Worm (Caenorhabditis elegans) whole organism, mixed stage, embryonic: Measurements from ENCODE around the gene glr-5.

Experiments used
- blmp-1 ChIP-seq: fragments of 150-350 bp; optimal IDR thresholded peaks from 2 replicates; lab custom pipeline; 2014; ENCODE audit warnings: missing biosample characterization, missing genetic modification characterization
- ces-1 ChIP-seq: fragments of 150-350 bp; optimal IDR thresholded peaks from 2 replicates; lab custom pipeline; 2014; ENCODE audit warnings: missing biosample characterization, missing genetic modification reagents, missing genetic modification characterization
- elt-3 ChIP-seq: fragments of 150-350 bp; optimal IDR thresholded peaks from 2 replicates; lab custom pipeline; 2014; ENCODE audit warnings: missing biosample characterization, missing genetic modification characterization
- lsy-2 ChIP-seq: fragments of 150-350 bp; optimal IDR thresholded peaks from 2 replicates; lab custom pipeline; 2014; ENCODE audit warnings: missing biosample characterization, missing genetic modification characterization
- nhr-12 ChIP-seq: fragments of 150-350 bp; optimal IDR thresholded peaks from 2 replicates; lab custom pipeline; 2014; ENCODE audit warnings: missing biosample characterization, missing genetic modification characterization
- nhr-237 ChIP-seq: fragments of 150-350 bp; optimal IDR thresholded peaks from 2 replicates; lab custom pipeline; 2014; ENCODE audit warnings: missing biosample characterization, missing genetic modification characterization
- sptf-1 ChIP-seq: sonication (generic microtip); optimal IDR thresholded peaks from 2 replicates; lab custom pipeline; 2017; ENCODE audit warnings: mild to moderate bottlenecking, missing genetic modification characterization, moderate library complexity, missing compliant biosample characterization
- unc-39 ChIP-seq: fragments of 150-350 bp; optimal IDR thresholded peaks from 2 replicates; lab custom pipeline; 2014; ENCODE audit warnings: missing biosample characterization, missing genetic modification characterization
- ztf-11 ChIP-seq: fragments of 150-350 bp; optimal IDR thresholded peaks from 2 replicates; lab custom pipeline; 2014; ENCODE audit warnings: missing biosample characterization, missing genetic modification characterization

DNA sequence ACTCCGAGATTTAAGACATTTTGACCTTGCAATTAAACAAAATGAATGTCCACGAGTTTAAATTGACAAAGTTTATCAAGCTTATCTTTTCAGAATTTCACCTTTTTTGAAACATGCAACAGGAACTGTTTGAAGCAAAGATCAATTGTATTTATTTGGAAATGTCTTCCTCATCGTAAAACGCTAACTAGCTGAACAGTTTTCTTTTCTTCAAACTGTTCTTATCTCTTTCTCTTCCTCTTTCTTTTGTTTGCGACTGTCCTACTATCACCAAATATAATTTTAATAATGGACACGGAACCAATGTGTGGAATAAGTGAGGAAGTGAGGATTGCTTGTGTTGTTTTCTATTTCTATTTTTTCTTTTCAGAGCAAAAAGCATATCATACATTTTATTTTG is 16.6 kb downstream of the glr-5 start, which contains the start of gene ZC196.4:
- TF ChIP-seq elt-3 (tag; lab: Kevin White, UChicago) (no peak), ces-1 (GFP tag; lab: Kevin White, UChicago) (no peak), unc-39 (tag; lab: Kevin White, UChicago) (no peak), blmp-1 (tag; lab: Kevin White, UChicago) (no peak), sptf-1 (no peak), lsy-2 (no peak), nhr-237 (tag; lab: Kevin White, UChicago) (no peak), nhr-12 (tag; lab: Kevin White, UChicago) (no peak), ztf-11 (tag; lab: Kevin White, UChicago) (no peak)
